Worm (Caenorhabditis elegans): Measurements from ENCODE around the gene oac-29.

oac-29 gene

ce11 chrV:8662056-8663006 is 26.9 kb upstream of the oac-29 start:
- TF ChIP-seq lsy-2 (tag; optimal IDR thresholded peaks at IDR 0.05) (peak; percentile 22 to 39), zip-4 (GFP tag; optimal IDR thresholded peaks at IDR 0.05) (no peak), dpl-1 (GFP tag; optimal IDR thresholded peaks at IDR 0.05) (no peak), ceh-8 (GFP tag; optimal IDR thresholded peaks at IDR 0.05) (no peak), hlh-4 (tag; optimal IDR thresholded peaks at IDR 0.05) (no peak), sup-37 (GFP tag; optimal IDR thresholded peaks at IDR 0.05) (no peak), pag-3 (tag; optimal IDR thresholded peaks at IDR 0.05; ENCODE audit: borderline replicate concordance, insufficient read depth) (peak; percentile 19), isw-1 (GFP tag; IDR thresholded peaks at IDR 0.05) (no peak), jun-1 (tag; optimal IDR thresholded peaks at IDR 0.05) (no peak), xbp-1 (tag; optimal IDR thresholded peaks at IDR 0.05) (peak; percentile 35), lin-35 (GFP tag; optimal IDR thresholded peaks at IDR 0.05) (peak in 1 of 2 experiments; percentile 36), pqm-1 (tag; optimal IDR thresholded peaks at IDR 0.05) (no peak), ztf-4 (tag; optimal IDR thresholded peaks at IDR 0.05) (no peak), nhr-90 (tag; optimal IDR thresholded peaks at IDR 0.05; ENCODE audit: poor library complexity) (peak; percentile 85), aha-1 (tag; optimal IDR thresholded peaks at IDR 0.05) (no peak), ceh-63 (GFP tag; optimal IDR thresholded peaks at IDR 0.05) (no peak), nhr-20 (tag; optimal IDR thresholded peaks at IDR 0.05) (peak; percentile 86), egl-13 (tag; optimal IDR thresholded peaks at IDR 0.05) (no peak), mep-1 (tag; optimal IDR thresholded peaks at IDR 0.05) (peak; percentile 47), grh-1 (GFP tag; IDR thresholded peaks at IDR 0.05) (peak; percentile 62; the same call in 1 of the 2 replicates), nhr-85 (tag) (peak; percentile 99), ets-5 (GFP tag; IDR thresholded peaks at IDR 0.05) (no peak), vab-15 (tag; optimal IDR thresholded peaks at IDR 0.05) (no peak), snu-23 (GFP tag; optimal IDR thresholded peaks at IDR 0.05) (peak; percentile 71), ama-1 (optimal IDR thresholded peaks at IDR 0.05) (no peak), skn-1 (tag; optimal IDR thresholded peaks at IDR 0.05) (no peak), nhr-237 (tag; optimal IDR thresholded peaks at IDR 0.05) (no peak), dsc-1 (tag; optimal IDR thresholded peaks at IDR 0.05) (no peak), nhr-28 (tag; optimal IDR thresholded peaks at IDR 0.05) (no peak), ceh-90 (tag; optimal IDR thresholded peaks at IDR 0.05) (no peak), fkh-10 (GFP tag; optimal IDR thresholded peaks at IDR 0.05) (no peak), unc-30 (tag; optimal IDR thresholded peaks at IDR 0.05) (no peak), C16A3.4 (tag; optimal IDR thresholded peaks at IDR 0.05) (peak; percentile 34), ceh-82 (tag; optimal IDR thresholded peaks at IDR 0.05) (peak in 1 of 3 experiments; percentile 19), mdl-1 (tag; optimal IDR thresholded peaks at IDR 0.05) (peak in 1 of 2 experiments; percentile 51), C34B4.2 (tag; optimal IDR thresholded peaks at IDR 0.05) (no peak), elt-2 (tag; optimal IDR thresholded peaks at IDR 0.05) (no peak), aly-2 (tag; optimal IDR thresholded peaks at IDR 0.05) (no peak), nhr-12 (tag; optimal IDR thresholded peaks at IDR 0.05) (no peak), efl-3 (GFP tag; optimal IDR thresholded peaks at IDR 0.05) (no peak), lir-3 (tag; optimal IDR thresholded peaks at IDR 0.05; ENCODE audit: poor library complexity) (no peak), egl-27 (tag; optimal IDR thresholded peaks at IDR 0.05) (no peak), mab-9 (GFP tag; IDR thresholded peaks at IDR 0.05) (no peak), Y116A8C.19 (tag; optimal IDR thresholded peaks at IDR 0.05; ENCODE audit: borderline replicate concordance) (no peak), lin-15B (tag; optimal IDR thresholded peaks at IDR 0.05) (no peak), zag-1 (tag; optimal IDR thresholded peaks at IDR 0.05) (no peak), lin-14 (GFP tag; optimal IDR thresholded peaks at IDR 0.05) (peak; percentile 93), mef-2 (tag; optimal IDR thresholded peaks at IDR 0.05) (no peak), nhr-76 (tag; optimal IDR thresholded peaks at IDR 0.05) (no peak), nhr-47 (tag; optimal IDR thresholded peaks at IDR 0.05) (peak; percentile 69)

Measured in whole organism, L1 larva.